Worm (Caenorhabditis elegans) whole organism, L4 larva: Measurements from ENCODE around the gene dnj-22.

Source experiments
- ama-1 ChIP-seq: fragments of 150-350 bp; optimal IDR thresholded peaks from 2 replicates; lab custom pipeline; 2014; ENCODE audit warnings: inconsistent platforms, mixed read lengths
- snpc-4 ChIP-seq: fragments of 150-350 bp; optimal IDR thresholded peaks from 2 replicates; lab custom pipeline; 2014; ENCODE audit warnings: missing biosample characterization, missing genetic modification characterization

DNA sequence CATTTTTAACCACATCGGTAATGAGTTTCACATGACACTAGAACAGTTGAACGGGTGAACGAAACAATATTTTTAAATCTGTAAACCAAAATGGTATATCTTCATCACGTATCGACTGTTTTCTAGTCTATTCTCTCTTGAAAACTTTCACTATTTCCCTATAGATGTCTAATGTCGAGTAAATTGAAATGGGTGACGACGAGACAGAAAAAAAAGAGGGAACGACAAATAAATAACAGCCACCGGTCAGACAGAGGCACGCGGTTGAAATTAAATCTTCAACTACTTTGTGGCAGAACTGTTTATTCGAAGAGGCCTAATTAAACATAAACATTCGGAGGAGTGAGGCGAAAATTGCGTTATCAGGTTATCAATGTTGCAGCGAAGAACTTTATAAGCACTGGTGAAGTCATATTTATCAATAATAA, 27.5 kb downstream of the dnj-22 start:
- TF ChIP-seq snpc-4 (tag; lab: Kevin White, UChicago) (no peak), ama-1 (lab: Kevin White, UChicago) (no peak)
